Fruit fly (Drosophila melanogaster) whole organism, embryonic: ENCODE measurements around the gene CG13088.

ENCODE experiments used
- Atf3 ChIP-seq: fragments of 200-800 bp; sonication (Bioruptor generic); optimal IDR thresholded peaks from 3 replicates; lab custom pipeline; 2016; ENCODE audit warnings: missing biosample characterization, missing genetic modification characterization
- CG12104 ChIP-seq: fragments of 200-800 bp; sonication (Bioruptor generic); optimal IDR thresholded peaks from 3 replicates; lab custom pipeline; 2016; ENCODE audit warnings: missing biosample characterization, missing genetic modification characterization
- CG12219 ChIP-seq: fragments of 200-800 bp; sonication (Bioruptor generic); optimal IDR thresholded peaks from 3 replicates; lab custom pipeline; 2018; ENCODE audit warnings: missing biosample characterization, mild to moderate bottlenecking, missing genetic modification characterization
- CG12942 ChIP-seq: fragments of 200-800 bp; sonication (Bioruptor generic); optimal IDR thresholded peaks from 3 replicates; lab custom pipeline; 2016; ENCODE audit warnings: missing biosample characterization, missing genetic modification characterization
- CG1603 ChIP-seq: fragments of 200-800 bp; sonication (Bioruptor generic); optimal IDR thresholded peaks from 2 replicates; lab custom pipeline; 2019; ENCODE audit warnings: missing biosample characterization, mild to moderate bottlenecking, missing genetic modification characterization, moderate library complexity
- CG16815 ChIP-seq: fragments of 200-800 bp; sonication (Bioruptor generic); optimal IDR thresholded peaks from 3 replicates; lab custom pipeline; 2017; ENCODE audit warnings: missing biosample characterization, mild to moderate bottlenecking, missing genetic modification characterization
- CG17359 ChIP-seq: fragments of 200-800 bp; sonication (Bioruptor generic); optimal IDR thresholded peaks from 3 replicates; lab custom pipeline; 2018; ENCODE audit warnings: missing biosample characterization, mild to moderate bottlenecking, missing genetic modification characterization, moderate library complexity
- CG17568 ChIP-seq: fragments of 200-800 bp; sonication (Bioruptor generic); optimal IDR thresholded peaks from 2 replicates; lab custom pipeline; 2018; ENCODE audit warnings: missing biosample characterization, mild to moderate bottlenecking, missing genetic modification characterization, moderate library complexity
- CG18476 ChIP-seq: fragments of 200-800 bp; sonication (Bioruptor generic); optimal IDR thresholded peaks from 2 replicates; lab custom pipeline; 2016; ENCODE audit warnings: missing biosample characterization, mild to moderate bottlenecking, missing genetic modification characterization
- CG2202 ChIP-seq: fragments of 200-800 bp; sonication (Bioruptor generic); optimal IDR thresholded peaks from 2 replicates; lab custom pipeline; 2018; ENCODE audit warnings: missing biosample characterization, mild to moderate bottlenecking, missing genetic modification characterization
- CG31224 ChIP-seq: fragments of 200-800 bp; sonication (Bioruptor generic); IDR thresholded peaks from 2 replicates; pipeline ENCODE4 v1.3.6; 2022; ENCODE audit warnings: missing biosample characterization, missing genetic modification characterization
- CG3163 ChIP-seq: fragments of 200-800 bp; sonication (Bioruptor generic); optimal IDR thresholded peaks from 3 replicates; lab custom pipeline; 2016; ENCODE audit warnings: missing biosample characterization, missing genetic modification characterization
- CG4707 ChIP-seq: fragments of 200-800 bp; sonication (Bioruptor generic); optimal IDR thresholded peaks from 2 replicates; lab custom pipeline; 2018; ENCODE audit warnings: missing biosample characterization, mild to moderate bottlenecking, missing genetic modification characterization, moderate library complexity
- CG5245 ChIP-seq: fragments of 200-800 bp; sonication (Bioruptor generic); optimal IDR thresholded peaks from 3 replicates; lab custom pipeline; 2016; ENCODE audit warnings: missing biosample characterization, missing genetic modification characterization
- CG5953 ChIP-seq: fragments of 200-800 bp; sonication (Bioruptor generic); IDR thresholded peaks from 2 replicates; pipeline ENCODE4 v1.3.6; 2022; ENCODE audit warnings: missing biosample characterization, missing genetic modification characterization
- CG6765 ChIP-seq: fragments of 200-800 bp; sonication (Bioruptor generic); optimal IDR thresholded peaks from 3 replicates; lab custom pipeline; 2017; ENCODE audit warnings: missing biosample characterization, mild to moderate bottlenecking, missing genetic modification characterization
- CG7271 ChIP-seq: fragments of 200-800 bp; sonication (Bioruptor generic); optimal IDR thresholded peaks from 2 replicates; lab custom pipeline; 2018; ENCODE audit warnings: missing biosample characterization, mild to moderate bottlenecking, missing genetic modification characterization, moderate library complexity
- CG7372 ChIP-seq: fragments of 200-800 bp; sonication (Bioruptor generic); IDR thresholded peaks from 2 replicates; pipeline ENCODE4 v1.3.6; 2022; ENCODE audit warnings: missing biosample characterization, missing genetic modification characterization
- CG7963 ChIP-seq: fragments of 200-800 bp; sonication (Bioruptor generic); IDR thresholded peaks from 3 replicates; pipeline ENCODE4 v1.3.6; 2022; ENCODE audit warnings: missing biosample characterization, missing genetic modification characterization; ENCODE audit not compliant: partially characterized antibody
- CG9727 ChIP-seq: fragments of 200-800 bp; sonication (Bioruptor generic); optimal IDR thresholded peaks from 3 replicates; lab custom pipeline; 2017; ENCODE audit warnings: missing biosample characterization, mild to moderate bottlenecking, missing genetic modification characterization
- Dad ChIP-seq: fragments of 200-800 bp; sonication (Bioruptor generic); optimal IDR thresholded peaks from 3 replicates; lab custom pipeline; 2016; ENCODE audit warnings: missing biosample characterization, missing genetic modification characterization
- Dfd ChIP-seq, 2 experiments: fragments of >200 bp; optimal IDR thresholded peaks; 2 replicates each; lab custom pipeline; 2017; ENCODE audit warnings: missing biosample characterization in 2 of 2, missing genetic modification characterization in 2 of 2
- E2f1 ChIP-seq: fragments of 200-800 bp; sonication (Bioruptor generic); IDR thresholded peaks from 2 replicates; pipeline ENCODE4 v1.3.6; 2022; ENCODE audit warnings: missing biosample characterization, missing genetic modification characterization
- Fer2 ChIP-seq: fragments of 200-800 bp; sonication (Bioruptor generic); optimal IDR thresholded peaks from 2 replicates; lab custom pipeline; 2018; ENCODE audit warnings: missing biosample characterization, mild to moderate bottlenecking, missing genetic modification characterization, moderate library complexity
- HmgZ ChIP-seq: fragments of 200-800 bp; sonication (Bioruptor generic); optimal IDR thresholded peaks from 2 replicates; lab custom pipeline; 2018; ENCODE audit warnings: missing biosample characterization, mild to moderate bottlenecking, missing genetic modification characterization
- Hsf ChIP-seq: fragments of 200-800 bp; sonication (Bioruptor generic); optimal IDR thresholded peaks from 3 replicates; lab custom pipeline; 2016; ENCODE audit warnings: missing biosample characterization, missing genetic modification characterization
- Lim3 ChIP-seq: fragments of 200-800 bp; sonication (Bioruptor generic); IDR thresholded peaks from 2 replicates; pipeline ENCODE4 v1.3.6; 2022; ENCODE audit warnings: missing biosample characterization, missing genetic modification characterization
- PHDP ChIP-seq: fragments of 200-800 bp; sonication (Bioruptor generic); optimal IDR thresholded peaks from 3 replicates; lab custom pipeline; 2018; ENCODE audit warnings: missing biosample characterization, mild to moderate bottlenecking, missing genetic modification characterization, moderate library complexity
- bcd ChIP-seq: fragments of 200-800 bp; sonication (Bioruptor generic); optimal IDR thresholded peaks from 2 replicates; lab custom pipeline; 2017; ENCODE audit warnings: missing biosample characterization, mild to moderate bottlenecking, missing genetic modification characterization
- bigmax ChIP-seq: fragments of 200-800 bp; sonication (Bioruptor generic); optimal IDR thresholded peaks from 2 replicates; lab custom pipeline; 2018; ENCODE audit warnings: missing biosample characterization, mild to moderate bottlenecking, missing genetic modification characterization
- bowl ChIP-seq: fragments of 200-800 bp; sonication (Bioruptor generic); IDR thresholded peaks from 2 replicates; pipeline ENCODE4 v1.3.6; 2022; ENCODE audit warnings: missing biosample characterization, missing genetic modification characterization
- chinmo ChIP-seq: fragments of 200-800 bp; sonication (Bioruptor generic); IDR thresholded peaks from 4 replicates; pipeline ENCODE4 v1.3.6; 2022; ENCODE audit warnings: missing biosample characterization, missing genetic modification characterization; ENCODE audit not compliant: partially characterized antibody
- cwo ChIP-seq: fragments of 200-800 bp; sonication (Bioruptor generic); optimal IDR thresholded peaks from 3 replicates; lab custom pipeline; 2017; ENCODE audit warnings: missing biosample characterization, missing genetic modification characterization, mild to moderate bottlenecking, moderate library complexity, missing genetic modification reagents
- dan ChIP-seq: fragments of 200-800 bp; sonication (Bioruptor generic); IDR thresholded peaks from 2 replicates; pipeline ENCODE4 v1.3.6; 2022; ENCODE audit warnings: missing biosample characterization, missing genetic modification characterization
- dmrt99B ChIP-seq: fragments of 200-800 bp; sonication (Bioruptor generic); optimal IDR thresholded peaks from 2 replicates; lab custom pipeline; 2018; ENCODE audit warnings: missing biosample characterization, mild to moderate bottlenecking, missing genetic modification characterization, moderate library complexity
- dpn ChIP-seq, 2 experiments: fragments of 200-800 bp; sonication (Bioruptor generic); optimal IDR thresholded peaks; 3 replicates each; lab custom pipeline; 2016; ENCODE audit warnings: missing biosample characterization in 2 of 2, missing genetic modification characterization in 2 of 2
- esg ChIP-seq: fragments of 200-800 bp; sonication (Bioruptor generic); conservative IDR thresholded peaks from 2 replicates; pipeline ENCODE4 v1.3.6; 2022; ENCODE audit warnings: missing biosample characterization, missing genetic modification characterization
- gfzf ChIP-seq: fragments of 200-800 bp; sonication (Bioruptor generic); optimal IDR thresholded peaks from 2 replicates; lab custom pipeline; 2016; ENCODE audit warnings: missing biosample characterization, mild to moderate bottlenecking, missing genetic modification characterization, moderate library complexity
- gsb ChIP-seq: fragments of 200-800 bp; sonication (Bioruptor generic); IDR thresholded peaks from 2 replicates; pipeline ENCODE4 v1.3.6; 2022; ENCODE audit warnings: missing biosample characterization, missing genetic modification characterization
- nerfin-1 ChIP-seq: fragments of 200-800 bp; sonication (Bioruptor generic); optimal IDR thresholded peaks from 3 replicates; lab custom pipeline; 2019; ENCODE audit warnings: missing biosample characterization, mild to moderate bottlenecking, missing genetic modification characterization, moderate library complexity
- nerfin-2 ChIP-seq: fragments of 200-800 bp; sonication (Bioruptor generic); IDR thresholded peaks from 2 replicates; pipeline ENCODE4 v1.3.6; 2022; ENCODE audit warnings: missing biosample characterization, missing genetic modification characterization; ENCODE audit not compliant: partially characterized antibody
- pan ChIP-seq, 4 experiments: fragments of >200 bp in 3 of 4; fragments of 200-800 bp in 1 of 4; sonication (Bioruptor generic) in 1 of 4; optimal IDR thresholded peaks in 3 of 4; IDR thresholded peaks in 1 of 4; 2 replicates each; pipeline versions ENCODE4 v1.3.6 to Lab custom; 2017 to 2022; ENCODE audit warnings: missing biosample characterization in 2 of 4, missing genetic modification characterization in 2 of 4, mixed read lengths in 1 of 4
- pnt ChIP-seq: fragments of 200-800 bp; sonication (Bioruptor generic); optimal IDR thresholded peaks from 3 replicates; lab custom pipeline; 2016; ENCODE audit warnings: missing biosample characterization, missing genetic modification characterization
- run ChIP-seq: fragments of 200-800 bp; sonication (Bioruptor generic); optimal IDR thresholded peaks from 3 replicates; lab custom pipeline; 2018; ENCODE audit warnings: missing biosample characterization, mild to moderate bottlenecking, missing genetic modification characterization
- shn ChIP-seq: fragments of 200-800 bp; sonication (Bioruptor generic); optimal IDR thresholded peaks from 3 replicates; lab custom pipeline; 2016; ENCODE audit warnings: missing biosample characterization, missing genetic modification characterization
- sob ChIP-seq: fragments of 200-800 bp; sonication (Bioruptor generic); IDR thresholded peaks from 2 replicates; pipeline ENCODE4 v1.3.6; 2022; ENCODE audit warnings: missing biosample characterization, missing genetic modification characterization
- sr ChIP-seq: fragments of 200-800 bp; sonication (Bioruptor generic); IDR thresholded peaks from 3 replicates; pipeline ENCODE4 v1.3.6; 2022; ENCODE audit warnings: missing biosample characterization, missing genetic modification characterization
- twi ChIP-seq: fragments of 200-800 bp; optimal IDR thresholded peaks from 2 replicates; lab custom pipeline; 2019; ENCODE audit warnings: missing biosample characterization, mild to moderate bottlenecking, missing genetic modification characterization, moderate library complexity
- unc-4 ChIP-seq: fragments of 200-800 bp; sonication (Bioruptor generic); IDR thresholded peaks from 2 replicates; pipeline ENCODE4 v1.3.6; 2022; ENCODE audit warnings: missing biosample characterization, missing genetic modification characterization; ENCODE audit not compliant: partially characterized antibody

Gene CG13088

DNA sequence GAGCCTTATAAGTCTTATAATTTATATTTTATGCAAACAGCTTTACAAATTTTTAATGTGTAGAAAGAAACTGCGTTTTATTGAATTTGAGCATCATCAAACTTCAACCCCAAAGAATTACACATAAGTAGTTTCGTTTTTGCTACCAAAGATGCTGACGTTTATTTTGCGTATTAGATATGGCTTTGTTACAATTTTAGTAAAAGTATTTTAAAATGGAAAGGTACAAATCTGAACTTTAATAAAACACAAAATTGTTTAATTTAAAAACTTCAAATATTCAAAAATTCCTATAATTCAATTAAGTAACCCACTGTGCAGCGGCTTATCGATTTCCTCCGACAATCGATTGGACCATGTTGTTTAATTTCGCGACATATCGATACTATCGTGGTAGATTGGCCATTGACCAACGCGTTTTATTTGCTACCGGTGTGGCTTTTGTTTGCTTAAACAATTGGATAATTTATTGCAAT lies 24.6 kb upstream of the CG13088 start, which contains the start of gene prg (continued):
- TF ChIP-seq dpn (GFP tag; optimal IDR thresholded peaks at IDR 0.05; lab: Kevin White, UChicago) (peak; percentile 33 to 70), CG3163 (GFP tag; lab: Kevin White, UChicago) (peak; percentile 13), sob (GFP tag; lab: Robert Waterston, UW) (peak; percentile 62), esg (0 out of 2 replicates have a peak, but pooled peaks have one; percentile 22), CG1603 (tag; lab: Kevin White, UChicago) (peak; percentile 57), Dad (GFP tag; lab: Kevin White, UChicago) (peak; percentile 60), Hsf (GFP tag; lab: Kevin White, UChicago) (peak; percentile 79), CG12104 (GFP tag; lab: Kevin White, UChicago) (peak; percentile 63), CG17568 (GFP tag; lab: Kevin White, UChicago) (peak; percentile 39), CG5245 (peak; percentile 23), CG31224 (peak; percentile 33; the same call in 1 of the 2 replicates), Dfd (GFP tag; optimal IDR thresholded peaks at IDR 0.05; lab: Kevin White, UChicago) (no peak), bigmax (GFP tag; lab: Kevin White, UChicago) (no peak), pnt (GFP tag; lab: Kevin White, UChicago) (peak; percentile 13), pan (optimal IDR thresholded peaks at IDR 0.05; lab: Kevin White, UChicago) (no peak), pan (GFP tag; optimal IDR thresholded peaks at IDR 0.05 in 1 of 2, IDR thresholded peaks at IDR 0.05 in 1 of 2) (peak in 1 of 2 experiments; percentile 60), bowl (GFP tag; lab: Robert Waterston, UW) (no peak; the same call in 1 of the 2 replicates), twi (tag; lab: Kevin White, UChicago) (peak; percentile 34), gfzf (peak; percentile 26), dmrt99B (tag; lab: Kevin White, UChicago) (peak; percentile 77), dan (no peak), bcd (GFP tag; lab: Kevin White, UChicago) (peak; percentile 47), CG18476 (GFP tag; lab: Kevin White, UChicago) (peak; percentile 85), CG7963 (GFP tag; lab: Robert Waterston, UW) (peak; percentile 98), CG4707 (GFP tag; lab: Kevin White, UChicago) (peak; percentile 96), sr (no peak), Atf3 (GFP tag; lab: Kevin White, UChicago) (peak; percentile 24), unc-4 (GFP tag; lab: Robert Waterston, UW) (peak; percentile 94), CG12942 (GFP tag; lab: Kevin White, UChicago) (peak; percentile 1), nerfin-1 (peak; percentile 7), Lim3 (no peak), CG5953 (GFP tag; lab: Robert Waterston, UW) (peak; percentile 18; the same call in 1 of the 2 replicates), CG12219 (GFP tag; lab: Kevin White, UChicago) (no peak), CG7271 (tag; lab: Kevin White, UChicago) (no peak), run (tag; lab: Kevin White, UChicago) (peak; percentile 8), gsb (GFP tag; lab: Robert Waterston, UW) (no peak), chinmo (GFP tag; lab: Robert Waterston, UW) (peak; percentile 97), shn (peak; percentile 31), PHDP (tag; lab: Kevin White, UChicago) (peak; percentile 69), CG9727 (GFP tag; lab: Kevin White, UChicago) (peak; percentile 70), cwo (GFP tag; lab: Kevin White, UChicago) (peak; percentile 50), CG7372 (peak; percentile 28; the same call in 1 of the 2 replicates), HmgZ (peak; percentile 69), nerfin-2 (peak; percentile 94), CG16815 (GFP tag; lab: Kevin White, UChicago) (peak; percentile 8), CG17359 (peak; percentile 54), CG6765 (GFP tag; lab: Kevin White, UChicago) (peak; percentile 16), CG2202 (tag; lab: Kevin White, UChicago) (no peak), E2f1 (GFP tag; lab: Robert Waterston, UW) (peak; percentile 35; the same call in 1 of the 2 replicates), Fer2 (tag; lab: Kevin White, UChicago) (peak; percentile 24)
